Worm (Caenorhabditis elegans) whole organism, L1 larva: ENCODE data around the gene C11G6.2.

Experiments
- C16A3.4 ChIP-seq: fragments of 150-350 bp; optimal IDR thresholded peaks from 2 replicates; lab custom pipeline; 2014; ENCODE audit warnings: missing biosample characterization, missing genetic modification characterization
- F16B12.6 ChIP-seq: fragments of 150-350 bp; optimal IDR thresholded peaks from 2 replicates; lab custom pipeline; 2014; ENCODE audit warnings: missing biosample characterization, missing genetic modification characterization
- Y116A8C.19 ChIP-seq: sonication (generic microtip); optimal IDR thresholded peaks from 2 replicates; lab custom pipeline; 2016; ENCODE audit warnings: missing compliant biosample characterization, missing genetic modification characterization, borderline replicate concordance
- aha-1 ChIP-seq: fragments of 150-350 bp; optimal IDR thresholded peaks from 2 replicates; lab custom pipeline; 2014; ENCODE audit warnings: missing biosample characterization, missing genetic modification characterization
- ama-1 ChIP-seq: fragments of 150-350 bp; optimal IDR thresholded peaks from 2 replicates; lab custom pipeline; 2014
- ceh-63 ChIP-seq: fragments of 200-800 bp; sonication (Bioruptor generic); optimal IDR thresholded peaks from 2 replicates; lab custom pipeline; 2018; ENCODE audit warnings: mild to moderate bottlenecking, missing genetic modification characterization, missing compliant biosample characterization
- ceh-90 ChIP-seq: sonication (generic microtip); optimal IDR thresholded peaks from 2 replicates; lab custom pipeline; 2016; ENCODE audit warnings: missing genetic modification characterization, missing compliant biosample characterization
- dpl-1 ChIP-seq, 3 experiments: fragments of 150-350 bp in 2 of 3; sonication (generic microtip) in 1 of 3; optimal IDR thresholded peaks; 2 replicates each; lab custom pipeline; 2014 to 2017; ENCODE audit warnings: missing biosample characterization in 3 of 3, missing genetic modification characterization in 3 of 3, missing genetic modification reagents in 3 of 3
- efl-1 ChIP-seq, 4 experiments: fragments of 150-350 bp; optimal IDR thresholded peaks in 3 of 4; peaks in 1 of 4; 1 replicate in 1 of 4; 2 replicates in 3 of 4; lab custom pipeline; 2014; ENCODE audit warnings: missing biosample characterization in 2 of 4, missing genetic modification characterization in 2 of 4, missing genetic modification reagents in 2 of 4
- egl-27 ChIP-seq, 2 experiments: fragments of 150-350 bp in 1 of 2; sonication (generic microtip); optimal IDR thresholded peaks; 3 replicates each; lab custom pipeline; 2017 to 2018; ENCODE audit warnings: missing biosample characterization in 2 of 2, missing genetic modification characterization in 2 of 2, missing genetic modification reagents in 2 of 2
- fkh-10 ChIP-seq: sonication (generic microtip); optimal IDR thresholded peaks from 2 replicates; lab custom pipeline; 2017; ENCODE audit warnings: missing biosample characterization, missing genetic modification reagents, missing genetic modification characterization
- fkh-8 ChIP-seq: sonication (generic microtip); optimal IDR thresholded peaks from 2 replicates; lab custom pipeline; 2016; ENCODE audit warnings: mild to moderate bottlenecking, missing genetic modification characterization, missing compliant biosample characterization
- hlh-17 ChIP-seq: fragments of 200-800 bp; sonication (Bioruptor generic); optimal IDR thresholded peaks from 2 replicates; lab custom pipeline; 2018; ENCODE audit warnings: missing genetic modification characterization, mild to moderate bottlenecking, missing compliant biosample characterization, moderate library complexity, borderline replicate concordance
- hlh-4 ChIP-seq: sonication (generic microtip); optimal IDR thresholded peaks from 2 replicates; lab custom pipeline; 2016; ENCODE audit warnings: mild to moderate bottlenecking, missing genetic modification characterization, missing compliant biosample characterization
- hpl-2 ChIP-seq: fragments of 150-350 bp; optimal IDR thresholded peaks from 2 replicates; lab custom pipeline; 2014; ENCODE audit warnings: missing biosample characterization, missing genetic modification reagents, missing genetic modification characterization
- irx-1 ChIP-seq: sonication (generic microtip); optimal IDR thresholded peaks from 2 replicates; lab custom pipeline; 2016; ENCODE audit warnings: missing genetic modification characterization, missing compliant biosample characterization
- isw-1 ChIP-seq: fragments of 200-800 bp; sonication (Bioruptor generic); IDR thresholded peaks from 2 replicates; pipeline ENCODE4 v1.3.6; 2022; ENCODE audit warnings: missing genetic modification characterization, missing compliant biosample characterization
- lin-13 ChIP-seq: fragments of 150-350 bp; optimal IDR thresholded peaks from 2 replicates; lab custom pipeline; 2014; ENCODE audit warnings: missing biosample characterization, missing genetic modification reagents, missing genetic modification characterization
- lin-15B ChIP-seq: fragments of 150-350 bp; sonication (generic microtip); optimal IDR thresholded peaks from 3 replicates; lab custom pipeline; 2014; ENCODE audit warnings: missing biosample characterization, missing genetic modification characterization
- lin-35 ChIP-seq, 2 experiments: fragments of 150-350 bp; optimal IDR thresholded peaks; 2 replicates each; lab custom pipeline; 2014; ENCODE audit warnings: missing biosample characterization in 2 of 2, missing genetic modification characterization in 2 of 2, missing genetic modification reagents in 2 of 2
- mab-9 ChIP-seq: fragments of 200-800 bp; sonication (Bioruptor generic); IDR thresholded peaks from 2 replicates; pipeline ENCODE4 v1.3.6; 2022; ENCODE audit warnings: missing genetic modification reagents, missing genetic modification characterization, missing compliant biosample characterization
- mef-2 ChIP-seq: fragments of 150-350 bp; optimal IDR thresholded peaks from 2 replicates; lab custom pipeline; 2014; ENCODE audit warnings: missing biosample characterization, missing genetic modification characterization
- mep-1 ChIP-seq: fragments of 150-350 bp; optimal IDR thresholded peaks from 2 replicates; lab custom pipeline; 2014; ENCODE audit warnings: missing biosample characterization, missing genetic modification characterization
- nhr-11 ChIP-seq: fragments of 150-350 bp; optimal IDR thresholded peaks from 2 replicates; lab custom pipeline; 2014; ENCODE audit warnings: missing biosample characterization, missing genetic modification characterization
- nhr-19 ChIP-seq: fragments of 200-800 bp; sonication (Bioruptor generic); conservative IDR thresholded peaks from 2 replicates; pipeline ENCODE4 v1.3.6; 2022; ENCODE audit warnings: missing genetic modification characterization, missing compliant biosample characterization
- nhr-237 ChIP-seq: fragments of 150-350 bp; optimal IDR thresholded peaks from 2 replicates; lab custom pipeline; 2014; ENCODE audit warnings: missing biosample characterization, missing genetic modification characterization
- nhr-71 ChIP-seq: sonication (generic microtip); optimal IDR thresholded peaks from 2 replicates; lab custom pipeline; 2016; ENCODE audit warnings: mild to moderate bottlenecking, missing genetic modification characterization, moderate library complexity, missing compliant biosample characterization
- nhr-77 ChIP-seq: fragments of 150-350 bp; optimal IDR thresholded peaks from 2 replicates; lab custom pipeline; 2014; ENCODE audit warnings: missing biosample characterization, missing genetic modification characterization
- nhr-84 ChIP-seq: sonication (generic microtip); optimal IDR thresholded peaks from 2 replicates; lab custom pipeline; 2017; ENCODE audit warnings: missing biosample characterization, missing genetic modification characterization
- nhr-90 ChIP-seq: sonication (generic microtip); optimal IDR thresholded peaks from 2 replicates; lab custom pipeline; 2016; ENCODE audit warnings: mild to moderate bottlenecking, missing genetic modification characterization, missing compliant biosample characterization; ENCODE audit not compliant: poor library complexity
- pax-3 ChIP-seq: fragments of 200-800 bp; sonication (Bioruptor generic); optimal IDR thresholded peaks from 2 replicates; lab custom pipeline; 2018; ENCODE audit warnings: mild to moderate bottlenecking, missing genetic modification characterization, moderate library complexity, missing compliant biosample characterization
- rnt-1 ChIP-seq: sonication (generic microtip); optimal IDR thresholded peaks from 2 replicates; lab custom pipeline; 2016; ENCODE audit warnings: mild to moderate bottlenecking, missing genetic modification characterization, moderate library complexity, missing compliant biosample characterization
- snpc-4 ChIP-seq: fragments of 150-350 bp; optimal IDR thresholded peaks from 2 replicates; lab custom pipeline; 2014; ENCODE audit warnings: missing biosample characterization, missing genetic modification characterization
- sox-4 ChIP-seq: sonication (generic microtip); optimal IDR thresholded peaks from 2 replicates; lab custom pipeline; 2016; ENCODE audit warnings: missing genetic modification characterization, missing compliant biosample characterization
- sptf-1 ChIP-seq: fragments of 150-350 bp; optimal IDR thresholded peaks from 2 replicates; lab custom pipeline; 2014; ENCODE audit warnings: missing biosample characterization, missing genetic modification characterization
- sup-37 ChIP-seq: fragments of 200-800 bp; sonication (Bioruptor generic); optimal IDR thresholded peaks from 2 replicates; lab custom pipeline; 2018; ENCODE audit warnings: mild to moderate bottlenecking, missing genetic modification characterization, missing compliant biosample characterization
- tbx-2 ChIP-seq: sonication (generic microtip); optimal IDR thresholded peaks from 2 replicates; lab custom pipeline; 2016; ENCODE audit warnings: missing genetic modification characterization, missing compliant biosample characterization
- tlp-1 ChIP-seq: fragments of 150-350 bp; optimal IDR thresholded peaks from 2 replicates; lab custom pipeline; 2014; ENCODE audit warnings: missing biosample characterization, missing genetic modification characterization
- unc-62 ChIP-seq: fragments of 150-350 bp; optimal IDR thresholded peaks from 2 replicates; lab custom pipeline; 2014; ENCODE audit warnings: missing biosample characterization, missing genetic modification reagents, missing genetic modification characterization
- unc-98 ChIP-seq: fragments of 200-800 bp; sonication (Bioruptor generic); IDR thresholded peaks from 2 replicates; pipeline ENCODE4 v1.3.6; 2022; ENCODE audit warnings: missing genetic modification characterization, missing compliant biosample characterization
- zag-1 ChIP-seq: fragments of 150-350 bp; optimal IDR thresholded peaks from 2 replicates; lab custom pipeline; 2014; ENCODE audit warnings: missing biosample characterization, missing genetic modification characterization
- zip-4 ChIP-seq: fragments of 200-800 bp; sonication (Bioruptor generic); optimal IDR thresholded peaks from 2 replicates; lab custom pipeline; 2018; ENCODE audit warnings: mild to moderate bottlenecking, missing genetic modification characterization, moderate library complexity, missing compliant biosample characterization
- ztf-11 ChIP-seq, 2 experiments: sonication (generic microtip); optimal IDR thresholded peaks; 2 replicates each; lab custom pipeline; 2016 to 2017; ENCODE audit warnings: missing genetic modification characterization in 2 of 2, missing biosample characterization in 1 of 2, missing compliant biosample characterization in 1 of 2

Gene C11G6.2

ce11 chrX:16331932-16332485 is 3.6 kb downstream of the C11G6.2 start, which contains the start of gene taf-3 (continued):
- TF ChIP-seq nhr-90 (tag; lab: Kevin White, UChicago) (no peak), ztf-11 (tag; optimal IDR thresholded peaks at IDR 0.05; lab: Kevin White, UChicago) (no peak), mep-1 (peak; percentile 34), tbx-2 (peak; percentile 43), nhr-11 (tag; lab: Kevin White, UChicago) (no peak), aha-1 (tag; lab: Kevin White, UChicago) (no peak), sox-4 (tag; lab: Kevin White, UChicago) (no peak), ceh-63 (no peak), ceh-90 (no peak), lin-13 (GFP tag; lab: Kevin White, UChicago) (no peak), zip-4 (no peak), nhr-84 (no peak), unc-62 (GFP tag; lab: Kevin White, UChicago) (no peak), unc-98 (GFP tag; lab: Robert Waterston, UW) (no peak), dpl-1 (GFP tag; optimal IDR thresholded peaks at IDR 0.05; lab: Kevin White, UChicago) (peak in 2 of 3 experiments; percentile 46 to 52), sptf-1 (tag; lab: Kevin White, UChicago) (no peak), efl-1 (optimal IDR thresholded peaks at IDR 0.05; lab: Kevin White, UChicago) (peak; percentile 30 to 68), efl-1 (GFP tag; optimal IDR thresholded peaks at IDR 0.05 in 1 of 2; lab: Kevin White, UChicago) (no peak), nhr-71 (peak; percentile 58), tlp-1 (tag; lab: Kevin White, UChicago) (no peak), nhr-237 (tag; lab: Kevin White, UChicago) (no peak), sup-37 (GFP tag; lab: Kevin White, UChicago) (no peak), lin-35 (GFP tag; optimal IDR thresholded peaks at IDR 0.05; lab: Kevin White, UChicago) (peak; percentile 24 to 70), egl-27 (tag; optimal IDR thresholded peaks at IDR 0.05; lab: Kevin White, UChicago) (no peak), fkh-10 (GFP tag; lab: Kevin White, UChicago) (no peak), irx-1 (tag; lab: Kevin White, UChicago) (peak; percentile 20), hlh-4 (no peak), F16B12.6 (tag; lab: Kevin White, UChicago) (no peak), snpc-4 (no peak), hlh-17 (GFP tag; lab: Kevin White, UChicago) (no peak), nhr-19 (GFP tag; lab: Robert Waterston, UW) (no peak), pax-3 (tag; lab: Kevin White, UChicago) (no peak)

ce11 chrX:16335396-16335795 is 7.0 kb downstream of the C11G6.2 start:
- TF ChIP-seq lin-15B (no peak), Y116A8C.19 (tag; lab: Kevin White, UChicago) (no peak), fkh-8 (tag; lab: Kevin White, UChicago) (no peak), zag-1 (no peak), fkh-10 (GFP tag; lab: Kevin White, UChicago) (no peak), nhr-90 (tag; lab: Kevin White, UChicago) (no peak), isw-1 (GFP tag; lab: Robert Waterston, UW) (no peak), mab-9 (no peak), nhr-77 (tag; lab: Kevin White, UChicago) (no peak), mep-1 (no peak), C16A3.4 (no peak), hpl-2 (GFP tag; lab: Kevin White, UChicago) (no peak), rnt-1 (tag; lab: Kevin White, UChicago) (no peak), unc-98 (GFP tag; lab: Robert Waterston, UW) (no peak), lin-13 (GFP tag; lab: Kevin White, UChicago) (no peak), nhr-71 (no peak), ama-1 (lab: Kevin White, UChicago) (no peak), mef-2 (tag; lab: Kevin White, UChicago) (no peak)
